Fruit fly (Drosophila melanogaster) whole organism, embryonic: ENCODE results near the gene ImpE1.

Source experiments
- Atf6 ChIP-seq: fragments of 200-800 bp; sonication (Bioruptor generic); IDR thresholded peaks from 2 replicates; pipeline ENCODE4 v1.3.6; 2022; ENCODE audit warnings: missing biosample characterization, missing genetic modification characterization
- CG1024 ChIP-seq: fragments of 200-800 bp; sonication (Bioruptor generic); IDR thresholded peaks from 2 replicates; pipeline ENCODE4 v1.3.6; 2022; ENCODE audit warnings: missing biosample characterization, missing genetic modification characterization
- CG11695 ChIP-seq: fragments of 200-800 bp; sonication (Bioruptor generic); IDR thresholded peaks from 3 replicates; pipeline ENCODE4 v1.3.6; 2022; ENCODE audit warnings: missing biosample characterization, missing genetic modification characterization
- CG13424 ChIP-seq: fragments of 200-800 bp; sonication (Bioruptor generic); optimal IDR thresholded peaks from 2 replicates; lab custom pipeline; 2019; ENCODE audit warnings: missing biosample characterization, mild to moderate bottlenecking, missing genetic modification characterization, moderate library complexity
- CG13894 ChIP-seq: fragments of 200-800 bp; sonication (Bioruptor generic); optimal IDR thresholded peaks from 3 replicates; lab custom pipeline; 2018; ENCODE audit warnings: missing biosample characterization, mild to moderate bottlenecking, missing genetic modification characterization, moderate library complexity
- CG15696 ChIP-seq: fragments of 200-800 bp; sonication (Bioruptor generic); optimal IDR thresholded peaks from 2 replicates; lab custom pipeline; 2019; ENCODE audit warnings: missing biosample characterization, mild to moderate bottlenecking, missing genetic modification characterization, moderate library complexity
- CG1602 ChIP-seq: fragments of 200-800 bp; sonication (Bioruptor generic); optimal IDR thresholded peaks from 3 replicates; lab custom pipeline; 2016; ENCODE audit warnings: missing biosample characterization, missing genetic modification characterization
- CG17328 ChIP-seq: fragments of 200-800 bp; sonication (Bioruptor generic); IDR thresholded peaks from 2 replicates; pipeline ENCODE4 v1.3.6; 2022; ENCODE audit warnings: missing biosample characterization, missing genetic modification characterization
- CG18619 ChIP-seq: fragments of 200-800 bp; sonication (Bioruptor generic); optimal IDR thresholded peaks from 3 replicates; lab custom pipeline; 2017; ENCODE audit warnings: missing biosample characterization, mild to moderate bottlenecking, missing genetic modification characterization
- CG31224 ChIP-seq: fragments of 200-800 bp; sonication (Bioruptor generic); IDR thresholded peaks from 2 replicates; pipeline ENCODE4 v1.3.6; 2022; ENCODE audit warnings: missing biosample characterization, missing genetic modification characterization
- CG3407 ChIP-seq: fragments of 200-800 bp; sonication (Bioruptor generic); optimal IDR thresholded peaks from 2 replicates; lab custom pipeline; 2018; ENCODE audit warnings: missing biosample characterization, mild to moderate bottlenecking, missing genetic modification characterization
- CG4707 ChIP-seq: fragments of 200-800 bp; sonication (Bioruptor generic); optimal IDR thresholded peaks from 2 replicates; lab custom pipeline; 2018; ENCODE audit warnings: missing biosample characterization, mild to moderate bottlenecking, missing genetic modification characterization, moderate library complexity
- CG4820 ChIP-seq: fragments of 200-800 bp; sonication (Bioruptor generic); optimal IDR thresholded peaks from 3 replicates; lab custom pipeline; 2016; ENCODE audit warnings: missing biosample characterization, missing genetic modification characterization
- CG4854 ChIP-seq: fragments of 200-800 bp; sonication (Bioruptor generic); optimal IDR thresholded peaks from 2 replicates; lab custom pipeline; 2016; ENCODE audit warnings: missing biosample characterization, missing genetic modification characterization, inconsistent platforms
- CG7963 ChIP-seq: fragments of 200-800 bp; sonication (Bioruptor generic); IDR thresholded peaks from 3 replicates; pipeline ENCODE4 v1.3.6; 2022; ENCODE audit warnings: missing biosample characterization, missing genetic modification characterization; ENCODE audit not compliant: partially characterized antibody
- CG8290 ChIP-seq, 3 experiments: fragments of 200-800 bp; sonication (Bioruptor generic); optimal IDR thresholded peaks; 2 replicates each; lab custom pipeline; 2016 to 2019; ENCODE audit warnings: missing biosample characterization in 3 of 3, missing genetic modification characterization in 3 of 3, mild to moderate bottlenecking in 2 of 3, moderate library complexity in 1 of 3
- CG9215 ChIP-seq: fragments of 200-800 bp; sonication (Bioruptor generic); IDR thresholded peaks from 2 replicates; pipeline ENCODE4 v1.3.6; 2022; ENCODE audit warnings: missing biosample characterization, missing genetic modification characterization
- Chrac-16 ChIP-seq: fragments of 200-800 bp; sonication (Bioruptor generic); optimal IDR thresholded peaks from 3 replicates; lab custom pipeline; 2016; ENCODE audit warnings: missing biosample characterization, missing genetic modification characterization
- Dad ChIP-seq: fragments of 200-800 bp; sonication (Bioruptor generic); optimal IDR thresholded peaks from 3 replicates; lab custom pipeline; 2016; ENCODE audit warnings: missing biosample characterization, missing genetic modification characterization
- Drgx ChIP-seq: fragments of 200-800 bp; sonication (Bioruptor generic); IDR thresholded peaks from 2 replicates; pipeline ENCODE4 v1.3.6; 2022; ENCODE audit warnings: missing biosample characterization, missing genetic modification characterization
- Gsc ChIP-seq: fragments of 200-800 bp; sonication (Bioruptor generic); IDR thresholded peaks from 2 replicates; pipeline ENCODE4 v1.3.6; 2022; ENCODE audit warnings: missing biosample characterization, missing genetic modification characterization
- H2.0 ChIP-seq: fragments of 200-800 bp; sonication (Bioruptor generic); IDR thresholded peaks from 2 replicates; pipeline ENCODE4 v1.3.6; 2022; ENCODE audit warnings: missing biosample characterization, missing genetic modification characterization
- Hr3 ChIP-seq: fragments of 200-800 bp; sonication (Bioruptor generic); optimal IDR thresholded peaks from 3 replicates; lab custom pipeline; 2016; ENCODE audit warnings: missing biosample characterization, missing genetic modification characterization
- Hsf ChIP-seq: fragments of 200-800 bp; sonication (Bioruptor generic); optimal IDR thresholded peaks from 3 replicates; lab custom pipeline; 2016; ENCODE audit warnings: missing biosample characterization, missing genetic modification characterization
- Meics ChIP-seq: fragments of 200-800 bp; sonication (Bioruptor generic); optimal IDR thresholded peaks from 2 replicates; lab custom pipeline; 2017; ENCODE audit warnings: missing biosample characterization, mild to moderate bottlenecking, missing genetic modification characterization
- Myb ChIP-seq: fragments of 200-800 bp; sonication (Bioruptor generic); optimal IDR thresholded peaks from 2 replicates; lab custom pipeline; 2016; ENCODE audit warnings: missing biosample characterization, missing genetic modification characterization
- Rfx ChIP-seq: fragments of 200-800 bp; sonication (Bioruptor generic); IDR thresholded peaks from 2 replicates; pipeline ENCODE4 v1.3.6; 2022; ENCODE audit warnings: missing biosample characterization, missing genetic modification characterization
- Spps ChIP-seq: fragments of 200-800 bp; sonication (Bioruptor generic); optimal IDR thresholded peaks from 2 replicates; lab custom pipeline; 2018; ENCODE audit warnings: missing biosample characterization, mild to moderate bottlenecking, missing genetic modification characterization
- Stat92E ChIP-seq, 3 experiments: fragments of >200 bp in 2 of 3; fragments of 200-800 bp in 1 of 3; sonication (Bioruptor generic) in 1 of 3; optimal IDR thresholded peaks; 2 replicates each; lab custom pipeline; 2017 to 2019; ENCODE audit warnings: missing biosample characterization in 3 of 3, missing genetic modification characterization in 3 of 3, mild to moderate bottlenecking in 1 of 3, moderate library complexity in 1 of 3
- Taf1 ChIP-seq: fragments of 200-800 bp; sonication (Bioruptor generic); IDR thresholded peaks from 2 replicates; pipeline ENCODE4 v1.3.6; 2022; ENCODE audit warnings: missing biosample characterization, missing genetic modification characterization
- ash1 ChIP-seq: fragments of 200-800 bp; sonication (Bioruptor generic); optimal IDR thresholded peaks from 2 replicates; lab custom pipeline; 2018; ENCODE audit warnings: missing biosample characterization, mild to moderate bottlenecking, missing genetic modification characterization
- cato ChIP-seq: fragments of 200-800 bp; sonication (Bioruptor generic); optimal IDR thresholded peaks from 2 replicates; lab custom pipeline; 2016; ENCODE audit warnings: missing biosample characterization, missing genetic modification characterization, borderline replicate concordance
- chn ChIP-seq: fragments of 200-800 bp; sonication (Bioruptor generic); optimal IDR thresholded peaks from 2 replicates; lab custom pipeline; 2016; ENCODE audit warnings: missing biosample characterization, missing genetic modification characterization
- crol ChIP-seq: fragments of 200-800 bp; sonication (Bioruptor generic); IDR thresholded peaks from 2 replicates; pipeline ENCODE4 v1.3.6; 2022; ENCODE audit warnings: missing biosample characterization, missing genetic modification characterization
- dmrt11E ChIP-seq: fragments of 200-800 bp; sonication (Bioruptor generic); optimal IDR thresholded peaks from 3 replicates; lab custom pipeline; 2018; ENCODE audit warnings: missing biosample characterization, mild to moderate bottlenecking, missing genetic modification characterization, moderate library complexity
- eve ChIP-seq, 2 experiments: fragments of >200 bp; optimal IDR thresholded peaks; 2 replicates each; lab custom pipeline; 2017; ENCODE audit warnings: missing biosample characterization in 2 of 2, missing genetic modification characterization in 2 of 2
- eyg ChIP-seq: fragments of 200-800 bp; sonication (Bioruptor generic); optimal IDR thresholded peaks from 3 replicates; lab custom pipeline; 2016; ENCODE audit warnings: missing biosample characterization, missing genetic modification characterization
- fru ChIP-seq: fragments of >200 bp; optimal IDR thresholded peaks from 2 replicates; lab custom pipeline; 2017
- grn ChIP-seq: fragments of 200-800 bp; sonication (Bioruptor generic); optimal IDR thresholded peaks from 3 replicates; lab custom pipeline; 2017; ENCODE audit warnings: missing biosample characterization, missing genetic modification characterization
- insv ChIP-seq, 2 experiments: fragments of 200-800 bp; sonication (Bioruptor generic); optimal IDR thresholded peaks; 3 replicates each; lab custom pipeline; 2016 to 2018; ENCODE audit warnings: missing biosample characterization in 2 of 2, missing genetic modification characterization in 2 of 2
- kay ChIP-seq: fragments of 200-800 bp; sonication (Bioruptor generic); optimal IDR thresholded peaks from 2 replicates; lab custom pipeline; 2016; ENCODE audit warnings: missing biosample characterization, missing genetic modification characterization
- mld ChIP-seq: fragments of 200-800 bp; sonication (Bioruptor generic); IDR thresholded peaks from 3 replicates; pipeline ENCODE4 v1.3.6; 2022; ENCODE audit warnings: missing biosample characterization, missing genetic modification characterization; ENCODE audit not compliant: partially characterized antibody
- nerfin-2 ChIP-seq: fragments of 200-800 bp; sonication (Bioruptor generic); IDR thresholded peaks from 2 replicates; pipeline ENCODE4 v1.3.6; 2022; ENCODE audit warnings: missing biosample characterization, missing genetic modification characterization; ENCODE audit not compliant: partially characterized antibody
- onecut ChIP-seq: fragments of 200-800 bp; sonication (Bioruptor generic); IDR thresholded peaks from 2 replicates; pipeline ENCODE4 v1.3.6; 2022; ENCODE audit warnings: missing biosample characterization, missing genetic modification characterization
- schlank ChIP-seq: fragments of 200-800 bp; sonication (Bioruptor generic); optimal IDR thresholded peaks from 2 replicates; lab custom pipeline; 2018; ENCODE audit warnings: missing biosample characterization, mild to moderate bottlenecking, missing genetic modification characterization
- scrt ChIP-seq: fragments of 200-800 bp; sonication (Bioruptor generic); optimal IDR thresholded peaks from 2 replicates; lab custom pipeline; 2018; ENCODE audit warnings: missing biosample characterization, mild to moderate bottlenecking, missing genetic modification characterization, moderate library complexity
- sr ChIP-seq: fragments of 200-800 bp; sonication (Bioruptor generic); IDR thresholded peaks from 3 replicates; pipeline ENCODE4 v1.3.6; 2022; ENCODE audit warnings: missing biosample characterization, missing genetic modification characterization
- tin ChIP-seq: fragments of 200-800 bp; sonication (Bioruptor generic); optimal IDR thresholded peaks from 3 replicates; lab custom pipeline; 2016; ENCODE audit warnings: missing biosample characterization, missing genetic modification characterization
- twi ChIP-seq: fragments of 200-800 bp; optimal IDR thresholded peaks from 2 replicates; lab custom pipeline; 2019; ENCODE audit warnings: missing biosample characterization, mild to moderate bottlenecking, missing genetic modification characterization, moderate library complexity
- zfh2 ChIP-seq: fragments of 200-800 bp; sonication (Bioruptor generic); optimal IDR thresholded peaks from 2 replicates; lab custom pipeline; 2016; ENCODE audit warnings: missing biosample characterization, missing genetic modification characterization

Gene ImpE1

DNA sequence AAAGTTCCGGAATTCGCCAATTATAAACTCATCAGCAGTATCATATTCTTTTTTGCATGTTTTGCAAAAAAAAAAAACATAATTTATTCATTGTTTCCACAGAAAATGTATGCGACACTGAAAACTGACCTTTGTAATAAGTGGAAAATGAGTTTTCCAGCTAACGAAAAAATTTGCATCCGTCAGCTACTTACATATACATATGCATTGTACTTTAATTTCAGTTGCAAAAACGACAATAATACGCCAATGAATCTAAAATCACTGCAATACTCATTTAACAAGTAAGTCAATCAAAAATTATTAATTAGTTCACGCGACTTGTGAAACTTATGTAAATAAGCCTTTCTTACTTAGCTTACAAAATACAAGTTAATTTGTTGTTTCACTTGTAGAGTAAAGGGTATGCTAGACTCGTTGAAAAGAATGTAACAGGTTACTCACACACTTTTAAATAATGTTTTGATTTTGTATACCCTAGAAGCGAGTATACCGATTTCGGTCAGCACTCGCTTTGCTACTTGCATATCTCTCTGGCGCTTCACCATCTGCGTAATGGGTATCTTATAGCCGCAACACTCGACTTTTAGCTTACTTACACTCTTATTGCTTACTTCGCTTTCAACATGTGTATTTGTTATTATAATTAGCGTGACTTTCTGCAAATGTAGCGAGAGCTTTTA is 26.7 kb downstream of the ImpE1 start (continued):
- TF ChIP-seq eyg (GFP tag; lab: Kevin White, UChicago) (peak; percentile 16), nerfin-2 (GFP tag; lab: Robert Waterston, UW) (no peak), Spps (tag; lab: Kevin White, UChicago) (no peak), H2.0 (peak; percentile 21; the same call in 1 of the 2 replicates), Stat92E (GFP tag; optimal IDR thresholded peaks at IDR 0.05; lab: Kevin White, UChicago) (no peak), CG9215 (GFP tag; lab: Robert Waterston, UW) (no peak; the same call in 1 of the 2 replicates), Atf6 (GFP tag; lab: Robert Waterston, UW) (no peak), mld (GFP tag; lab: Robert Waterston, UW) (no peak), sr (no peak), crol (GFP tag; lab: Robert Waterston, UW) (no peak), onecut (GFP tag; lab: Robert Waterston, UW) (no peak), CG4707 (GFP tag; lab: Kevin White, UChicago) (no peak), Meics (GFP tag; lab: Kevin White, UChicago) (no peak), eve (GFP tag; optimal IDR thresholded peaks at IDR 0.05; lab: Kevin White, UChicago) (no peak), CG17328 (GFP tag; lab: Robert Waterston, UW) (0 out of 2 replicates have a peak, but pooled peaks have one; percentile 16), Hr3 (GFP tag; lab: Kevin White, UChicago) (peak; percentile 14), CG7963 (GFP tag; lab: Robert Waterston, UW) (peak; percentile 63; the same call in 2 of the 3 replicates), Gsc (GFP tag; lab: Robert Waterston, UW) (no peak), CG31224 (GFP tag; lab: Robert Waterston, UW) (no peak), zfh2 (GFP tag; lab: Kevin White, UChicago) (peak; percentile 29), ash1 (GFP tag; lab: Kevin White, UChicago) (no peak), grn (GFP tag; lab: Kevin White, UChicago) (no peak), tin (peak; percentile 14), CG4854 (no peak), kay (no peak), CG3407 (GFP tag; lab: Kevin White, UChicago) (no peak), scrt (GFP tag; lab: Kevin White, UChicago) (no peak), CG11695 (GFP tag; lab: Robert Waterston, UW) (0 out of 3 replicates have a peak, but pooled peaks have one; percentile 16), Dad (GFP tag; lab: Kevin White, UChicago) (no peak), Rfx (GFP tag; lab: Robert Waterston, UW) (0 out of 2 replicates have a peak, but pooled peaks have one; percentile 33), Drgx (GFP tag; lab: Robert Waterston, UW) (peak; percentile 73), chn (peak; percentile 40), insv (GFP tag; optimal IDR thresholded peaks at IDR 0.05; lab: Kevin White, UChicago) (no peak), Myb (GFP tag; lab: Kevin White, UChicago) (no peak), Hsf (peak; percentile 36), Taf1 (GFP tag; lab: Robert Waterston, UW) (no peak), CG4820 (GFP tag; lab: Kevin White, UChicago) (peak; percentile 23), CG8290 (GFP tag; optimal IDR thresholded peaks at IDR 0.05; lab: Kevin White, UChicago) (no peak), CG8290 (tag; optimal IDR thresholded peaks at IDR 0.05; lab: Kevin White, UChicago) (no peak), twi (no peak), CG18619 (GFP tag; lab: Kevin White, UChicago) (no peak), CG15696 (tag; lab: Kevin White, UChicago) (no peak), cato (GFP tag; lab: Kevin White, UChicago) (no peak), CG1602 (GFP tag; lab: Kevin White, UChicago) (no peak), CG13424 (tag; lab: Kevin White, UChicago) (no peak), fru (lab: Kevin White, UChicago) (no peak), CG1024 (GFP tag; lab: Robert Waterston, UW) (no peak), dmrt11E (tag; lab: Kevin White, UChicago) (peak; percentile 32), Chrac-16 (GFP tag; lab: Kevin White, UChicago) (peak; percentile 43), schlank (tag; lab: Kevin White, UChicago) (no peak), CG13894 (tag; lab: Kevin White, UChicago) (no peak)
